Worm (Caenorhabditis elegans) whole organism, mixed stage, embryonic: ENCODE measurements around the gene unc-78.
A peak's percentile ranks its signal among the peaks of the same experiment; 100 is the strongest.

Experiments used
- bed-3 ChIP-seq: fragments of 200-800 bp; sonication (Bioruptor generic); optimal IDR thresholded peaks from 3 replicates; lab custom pipeline; 2018; ENCODE audit warnings: mild to moderate bottlenecking, missing genetic modification characterization, moderate library complexity, missing compliant biosample characterization
- blmp-1 ChIP-seq: fragments of 150-350 bp; optimal IDR thresholded peaks from 2 replicates; lab custom pipeline; 2014; ENCODE audit warnings: missing biosample characterization, missing genetic modification characterization
- ceh-39 ChIP-seq: fragments of 150-350 bp; optimal IDR thresholded peaks from 2 replicates; lab custom pipeline; 2014; ENCODE audit warnings: missing biosample characterization, missing genetic modification characterization
- ceh-43 ChIP-seq: fragments of 200-800 bp; sonication (Bioruptor generic); optimal IDR thresholded peaks from 2 replicates; lab custom pipeline; 2018; ENCODE audit warnings: mild to moderate bottlenecking, missing genetic modification characterization, moderate library complexity, missing compliant biosample characterization
- ceh-83 ChIP-seq: fragments of 200-800 bp; sonication (Bioruptor generic); optimal IDR thresholded peaks from 2 replicates; lab custom pipeline; 2018; ENCODE audit warnings: mild to moderate bottlenecking, missing genetic modification characterization, missing compliant biosample characterization
- ces-1 ChIP-seq: fragments of 150-350 bp; optimal IDR thresholded peaks from 2 replicates; lab custom pipeline; 2014; ENCODE audit warnings: missing biosample characterization, missing genetic modification reagents, missing genetic modification characterization
- cnd-1 ChIP-seq: fragments of 200-800 bp; sonication (Bioruptor generic); optimal IDR thresholded peaks from 2 replicates; lab custom pipeline; 2018; ENCODE audit warnings: mild to moderate bottlenecking, missing genetic modification characterization, missing compliant biosample characterization
- drap-1 ChIP-seq: fragments of 200-800 bp; sonication (Bioruptor generic); optimal IDR thresholded peaks from 3 replicates; lab custom pipeline; 2018; ENCODE audit warnings: mild to moderate bottlenecking, missing genetic modification characterization, missing compliant biosample characterization
- elt-1 ChIP-seq: sonication (generic microtip); optimal IDR thresholded peaks from 2 replicates; lab custom pipeline; 2017; ENCODE audit warnings: missing genetic modification characterization, mild to moderate bottlenecking, missing compliant biosample characterization, antibody characterized with exemption, moderate library complexity, borderline replicate concordance; ENCODE audit not compliant: insufficient read depth
- elt-3 ChIP-seq: fragments of 150-350 bp; optimal IDR thresholded peaks from 2 replicates; lab custom pipeline; 2014; ENCODE audit warnings: missing biosample characterization, missing genetic modification characterization
- flh-1 ChIP-seq: fragments of 200-800 bp; sonication (Bioruptor generic); optimal IDR thresholded peaks from 2 replicates; lab custom pipeline; 2018; ENCODE audit warnings: mild to moderate bottlenecking, missing genetic modification characterization, moderate library complexity, missing compliant biosample characterization
- ham-2 ChIP-seq: fragments of 200-800 bp; sonication (Bioruptor generic); optimal IDR thresholded peaks from 2 replicates; lab custom pipeline; 2018; ENCODE audit warnings: mild to moderate bottlenecking, missing genetic modification characterization, missing compliant biosample characterization
- hlh-1 ChIP-seq: fragments of 150-350 bp; optimal IDR thresholded peaks from 2 replicates; lab custom pipeline; 2014; ENCODE audit warnings: missing biosample characterization, missing genetic modification reagents, missing genetic modification characterization
- lin-13 ChIP-seq: fragments of 150-350 bp; optimal IDR thresholded peaks from 2 replicates; lab custom pipeline; 2014; ENCODE audit warnings: missing biosample characterization, missing genetic modification characterization
- lsy-2 ChIP-seq: fragments of 150-350 bp; optimal IDR thresholded peaks from 2 replicates; lab custom pipeline; 2014; ENCODE audit warnings: missing biosample characterization, missing genetic modification characterization
- mab-5 ChIP-seq: fragments of 150-350 bp; optimal IDR thresholded peaks from 2 replicates; lab custom pipeline; 2014; ENCODE audit warnings: missing biosample characterization, missing genetic modification characterization
- mls-2 ChIP-seq: sonication (generic microtip); optimal IDR thresholded peaks from 2 replicates; lab custom pipeline; 2016; ENCODE audit warnings: mild to moderate bottlenecking, missing genetic modification characterization, moderate library complexity, missing compliant biosample characterization
- nhr-12 ChIP-seq: fragments of 150-350 bp; optimal IDR thresholded peaks from 2 replicates; lab custom pipeline; 2014; ENCODE audit warnings: missing biosample characterization, missing genetic modification characterization
- nhr-2 ChIP-seq: fragments of 150-350 bp; optimal IDR thresholded peaks from 2 replicates; lab custom pipeline; 2014; ENCODE audit warnings: missing biosample characterization, missing genetic modification characterization
- nhr-237 ChIP-seq: fragments of 150-350 bp; optimal IDR thresholded peaks from 2 replicates; lab custom pipeline; 2014; ENCODE audit warnings: missing biosample characterization, missing genetic modification characterization
- nhr-28 ChIP-seq: fragments of 150-350 bp; optimal IDR thresholded peaks from 2 replicates; lab custom pipeline; 2014; ENCODE audit warnings: missing biosample characterization, missing genetic modification characterization
- nhr-76 ChIP-seq: sonication (generic microtip); optimal IDR thresholded peaks from 2 replicates; lab custom pipeline; 2017; ENCODE audit warnings: missing biosample characterization, missing genetic modification characterization
- pha-4 ChIP-seq: fragments of 150-350 bp; optimal IDR thresholded peaks from 2 replicates; lab custom pipeline; 2018; ENCODE audit warnings: missing biosample characterization, missing genetic modification reagents, missing genetic modification characterization
- sem-2 ChIP-seq: fragments of 200-800 bp; sonication (Bioruptor generic); optimal IDR thresholded peaks from 2 replicates; lab custom pipeline; 2018; ENCODE audit warnings: mild to moderate bottlenecking, missing genetic modification characterization, missing compliant biosample characterization
- snpc-4 ChIP-seq: fragments of 150-350 bp; optimal IDR thresholded peaks from 2 replicates; lab custom pipeline; 2014; ENCODE audit warnings: missing biosample characterization, missing genetic modification characterization
- sptf-1 ChIP-seq: sonication (generic microtip); optimal IDR thresholded peaks from 2 replicates; lab custom pipeline; 2017; ENCODE audit warnings: mild to moderate bottlenecking, missing genetic modification characterization, moderate library complexity, missing compliant biosample characterization
- tbx-8 ChIP-seq: fragments of 200-800 bp; sonication (Bioruptor generic); optimal IDR thresholded peaks from 2 replicates; lab custom pipeline; 2018; ENCODE audit warnings: mild to moderate bottlenecking, missing genetic modification characterization, moderate library complexity, missing compliant biosample characterization
- unc-120 ChIP-seq: sonication (generic microtip); optimal IDR thresholded peaks from 2 replicates; lab custom pipeline; 2017; ENCODE audit warnings: missing genetic modification characterization, missing compliant biosample characterization; ENCODE audit not compliant: poor library complexity, severe bottlenecking
- unc-39 ChIP-seq: fragments of 150-350 bp; optimal IDR thresholded peaks from 2 replicates; lab custom pipeline; 2014; ENCODE audit warnings: missing biosample characterization, missing genetic modification characterization
- unc-62 ChIP-seq: fragments of 150-350 bp; optimal IDR thresholded peaks from 2 replicates; lab custom pipeline; 2014; ENCODE audit warnings: missing biosample characterization, missing genetic modification reagents, missing genetic modification characterization

Gene unc-78

DNA sequence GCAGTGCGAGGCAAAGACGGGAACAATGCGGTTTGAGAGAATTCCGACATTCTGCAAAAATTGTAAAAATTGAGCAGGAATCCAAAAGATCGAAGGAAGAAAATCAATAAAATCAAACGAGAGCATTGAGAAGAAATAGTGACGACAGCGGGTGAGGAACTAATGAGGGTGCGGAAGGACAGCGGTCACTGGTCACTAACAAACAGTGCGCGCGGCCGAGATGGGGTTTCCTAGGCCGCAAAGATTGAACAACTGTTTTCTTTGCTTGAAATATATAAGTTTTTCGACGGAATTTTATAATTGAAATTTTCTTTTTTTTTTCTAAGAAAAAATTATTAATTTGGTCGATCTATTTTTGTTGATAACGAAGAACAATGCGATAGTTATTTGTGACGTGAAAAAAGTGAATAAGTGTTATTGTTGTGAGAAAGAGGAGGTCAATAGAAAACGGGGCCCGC is at the start of gene unc-78:
TSS of gene unc-78 (minus strand) at position 51 of the 458 bp plus-strand sequence.
- TF ChIP-seq sptf-1 (tag; lab: Kevin White, UChicago) = no peak
- peak; percentile 9 for TF ChIP-seq hlh-1 (tag; lab: Kevin White, UChicago)
- TF ChIP-seq drap-1 (GFP tag; lab: Kevin White, UChicago) = no peak

DNA sequence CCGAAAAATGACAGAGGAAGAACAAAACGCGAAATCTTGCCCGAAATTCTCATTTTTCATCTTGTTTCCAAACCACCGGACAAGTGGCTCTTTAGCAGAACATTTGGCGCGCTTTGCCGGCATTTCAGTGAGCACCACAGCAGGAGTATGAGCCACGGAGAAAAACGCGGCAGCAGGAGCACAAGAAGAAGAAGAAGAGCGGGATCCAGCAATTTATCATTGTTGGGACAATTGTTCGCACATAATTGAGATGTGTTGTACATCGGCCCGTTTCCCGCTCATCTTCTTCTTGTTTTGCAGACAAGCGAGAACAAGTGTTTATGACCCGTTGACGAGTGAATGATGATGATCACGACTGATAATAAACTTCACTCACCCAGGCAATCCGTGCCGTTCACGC is 44.1 kb upstream of the unc-78 start:
- TF ChIP-seq nhr-12 (tag; lab: Kevin White, UChicago) (no peak), unc-62 (GFP tag; lab: Kevin White, UChicago) (peak; percentile 90), ceh-43 (GFP tag; lab: Kevin White, UChicago) (peak; percentile 11), hlh-1 (tag; lab: Kevin White, UChicago) (peak; percentile 73), unc-120 (peak; percentile 62), mab-5 (tag; lab: Kevin White, UChicago) (peak; percentile 62), lin-13 (no peak)

DNA sequence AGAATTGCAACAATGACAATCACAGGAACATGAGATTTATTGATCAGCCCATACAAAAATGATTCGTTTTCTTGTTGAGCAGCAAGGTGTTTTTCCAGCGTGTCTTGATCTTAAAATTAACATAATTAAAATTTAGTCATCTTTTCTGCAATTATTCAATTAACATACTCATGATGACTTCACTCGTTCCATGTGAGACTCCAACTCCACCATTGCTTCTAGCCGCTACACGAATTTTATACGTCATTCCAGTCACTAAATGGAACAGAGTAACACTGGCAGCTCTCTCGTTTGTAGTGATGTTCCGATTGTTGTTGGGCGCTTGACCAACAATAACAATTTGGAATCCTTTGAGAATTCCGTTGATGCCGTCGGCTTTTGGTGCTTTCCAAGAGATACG is 42.5 kb upstream of the unc-78 start:
- no peak for TF ChIP-seq unc-39
- no peak for TF ChIP-seq sem-2
- no peak for TF ChIP-seq ces-1
- TF ChIP-seq tbx-8 (GFP tag; lab: Kevin White, UChicago) = no peak
- TF ChIP-seq unc-62 (GFP tag; lab: Kevin White, UChicago) = no peak

DNA sequence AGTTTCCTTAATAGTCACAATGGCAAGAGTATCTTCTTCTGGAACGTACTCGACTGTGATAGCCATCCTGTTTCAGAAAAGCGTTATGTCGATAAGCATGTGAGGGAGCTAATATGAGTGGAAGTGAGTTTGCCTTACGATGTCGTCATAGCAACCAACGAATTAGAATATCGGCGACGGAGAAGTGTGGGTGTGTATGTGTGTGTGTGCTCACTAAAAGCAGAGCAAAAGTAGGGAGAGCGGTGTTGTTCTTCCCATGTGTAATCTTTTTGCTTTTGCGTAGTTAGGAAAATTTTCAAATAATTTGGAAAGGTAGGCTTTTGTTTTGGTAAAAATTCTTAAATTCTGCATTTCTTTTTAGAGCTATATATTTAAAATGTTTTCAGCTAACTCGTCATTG is 39.7 kb upstream of the unc-78 start, which contains the start of gene ZK813.5:
TSS of gene ZK813.5 (minus strand) at position 101 of the 400 bp plus-strand sequence.
- TF ChIP-seq snpc-4 (tag; lab: Kevin White, UChicago) = no peak
- TF ChIP-seq sem-2 = no peak
- TF ChIP-seq ceh-83 (GFP tag; lab: Kevin White, UChicago) = no peak
- TF ChIP-seq drap-1 (GFP tag; lab: Kevin White, UChicago) = no peak
- no peak for TF ChIP-seq nhr-237 (tag; lab: Kevin White, UChicago)
- TF ChIP-seq unc-120 = no peak
- TF ChIP-seq cnd-1 (tag; lab: Kevin White, UChicago) = no peak
- TF ChIP-seq blmp-1 (tag; lab: Kevin White, UChicago) = no peak
- no peak for TF ChIP-seq tbx-8 (GFP tag; lab: Kevin White, UChicago)
- no peak for TF ChIP-seq elt-3 (tag; lab: Kevin White, UChicago)
- TF ChIP-seq hlh-1 (tag; lab: Kevin White, UChicago) = no peak
- TF ChIP-seq ceh-39 = no peak
- no peak for TF ChIP-seq elt-1 (tag; lab: Kevin White, UChicago)
- no peak for TF ChIP-seq lin-13
- TF ChIP-seq ces-1 = no peak
- no peak for TF ChIP-seq ham-2 (GFP tag; lab: Kevin White, UChicago)
- no peak for TF ChIP-seq lsy-2
- TF ChIP-seq unc-62 (GFP tag; lab: Kevin White, UChicago) = no peak
- TF ChIP-seq nhr-28 (tag; lab: Kevin White, UChicago) = no peak
- TF ChIP-seq mab-5 (tag; lab: Kevin White, UChicago) = no peak

DNA sequence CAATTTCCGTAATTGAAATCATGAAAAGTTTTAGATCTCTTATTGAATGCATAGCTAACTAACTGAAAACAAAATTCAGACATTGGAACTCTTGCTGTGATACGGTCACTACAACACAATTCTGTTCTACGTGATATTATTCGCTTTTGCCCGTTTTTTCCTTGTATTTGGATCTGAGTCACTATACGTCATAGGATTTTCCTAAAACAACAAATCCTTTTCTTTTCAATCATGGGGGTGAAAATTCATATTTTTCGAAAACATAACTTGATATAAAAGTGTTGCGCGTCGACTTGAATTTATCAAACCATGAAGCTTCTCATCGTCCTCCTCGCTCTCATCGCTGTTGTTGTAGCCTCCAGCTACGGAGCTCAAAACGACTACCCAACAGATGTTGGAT is 34.6 kb upstream of the unc-78 start, which contains the start of gene ZK813.1:
TSS of gene ZK813.1 (plus strand) at position 301 of the 400 bp plus-strand sequence.
- TF ChIP-seq elt-1 (tag; lab: Kevin White, UChicago) (no peak), elt-3 (tag; lab: Kevin White, UChicago) (no peak), ces-1 (no peak), nhr-28 (tag; lab: Kevin White, UChicago) (no peak), flh-1 (GFP tag; lab: Kevin White, UChicago) (no peak), nhr-12 (tag; lab: Kevin White, UChicago) (no peak), nhr-2 (tag; lab: Kevin White, UChicago) (no peak), pha-4 (no peak), ceh-39 (no peak), nhr-76 (tag; lab: Kevin White, UChicago) (no peak), mab-5 (tag; lab: Kevin White, UChicago) (no peak), unc-39 (no peak), drap-1 (GFP tag; lab: Kevin White, UChicago) (no peak)

DNA sequence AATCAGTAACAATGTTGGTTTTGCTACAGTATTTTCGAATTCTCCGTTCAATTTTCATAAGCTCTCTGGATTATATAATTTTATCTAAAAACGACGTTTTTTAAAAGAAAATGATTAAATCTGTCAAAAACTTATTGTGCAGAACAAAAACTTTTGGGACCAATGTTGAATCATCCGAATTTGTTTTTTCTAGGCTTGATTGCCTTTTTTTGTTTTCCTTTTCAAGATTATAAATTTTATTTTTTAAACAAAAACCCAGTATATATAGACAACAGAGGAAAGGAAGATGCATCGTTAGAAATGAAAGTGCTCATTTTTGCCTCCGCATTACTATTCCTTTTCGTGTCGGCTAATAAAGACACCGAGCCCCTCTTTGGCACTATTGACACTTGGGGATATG is 33.1 kb upstream of the unc-78 start, which contains the start of gene ZK813.7:
TSS of gene ZK813.7 (plus strand) at position 301 of the 400 bp plus-strand sequence.
- no peak for TF ChIP-seq mab-5 (tag; lab: Kevin White, UChicago)
- TF ChIP-seq bed-3 (GFP tag; lab: Kevin White, UChicago) = no peak
- no peak for TF ChIP-seq mls-2 (tag; lab: Kevin White, UChicago)
- TF ChIP-seq sem-2 = no peak
- no peak for TF ChIP-seq snpc-4 (tag; lab: Kevin White, UChicago)
- TF ChIP-seq unc-39 = no peak
- no peak for TF ChIP-seq flh-1 (GFP tag; lab: Kevin White, UChicago)
- TF ChIP-seq ceh-83 (GFP tag; lab: Kevin White, UChicago) = no peak
- TF ChIP-seq hlh-1 (tag; lab: Kevin White, UChicago) = no peak
- no peak for TF ChIP-seq lin-13
- no peak for TF ChIP-seq elt-3 (tag; lab: Kevin White, UChicago)
- TF ChIP-seq ces-1 = no peak
- no peak for TF ChIP-seq sptf-1 (tag; lab: Kevin White, UChicago)
- no peak for TF ChIP-seq unc-120
- TF ChIP-seq blmp-1 (tag; lab: Kevin White, UChicago) = no peak
